Worm (Caenorhabditis elegans): ENCODE data around the gene B0001.5.

The B0001.5 gene

DNA sequence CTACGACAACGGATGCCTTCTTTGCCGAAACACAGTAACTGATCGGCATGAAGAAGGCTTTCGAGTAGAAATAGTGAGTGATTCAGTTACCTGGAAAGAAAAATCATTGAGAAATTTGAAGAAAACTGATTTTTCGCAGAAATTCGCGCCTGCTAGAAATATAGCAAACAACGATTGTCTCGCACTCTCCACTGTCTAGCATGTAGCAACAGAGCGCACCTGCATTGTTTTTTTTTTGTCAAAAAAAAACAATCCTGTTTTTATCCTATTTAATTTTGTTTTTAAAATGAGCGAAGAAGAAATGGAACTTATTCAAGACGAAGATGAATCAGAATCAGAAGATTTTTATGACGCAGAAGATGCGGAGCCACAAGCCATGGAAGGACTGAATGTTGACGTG lies 22.1 kb downstream of the B0001.5 start, which contains the start of the genes ddb-1 and M18.6:
ddb-1 (minus strand) TSS at position 90 of the 400 bp plus-strand sequence.
M18.6 (plus strand) TSS at position 235 of the 400 bp plus-strand sequence.
- TF ChIP-seq nfya-1 (tag; optimal IDR thresholded peaks at IDR 0.05) (peak; percentile 26), hlh-13 (GFP tag; optimal IDR thresholded peaks at IDR 0.05) (no peak)

DNA sequence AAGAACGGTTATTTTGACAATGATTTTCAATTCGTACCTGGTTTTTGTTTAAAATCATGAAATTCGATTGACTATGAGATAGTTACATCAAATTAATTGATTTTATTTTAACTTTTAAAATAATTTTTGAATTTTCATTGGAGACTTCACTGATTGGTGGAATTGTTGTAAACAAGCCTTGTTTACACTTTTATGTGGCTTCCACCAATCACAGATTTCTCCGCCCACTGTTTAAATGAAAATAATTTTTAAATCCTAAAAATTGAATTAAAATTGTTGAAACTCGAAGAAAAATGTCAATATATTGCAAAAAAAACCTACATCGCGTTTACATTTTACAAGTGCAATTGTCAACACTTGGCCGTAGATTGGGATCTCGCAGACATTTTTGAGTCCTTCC lies 22.6 kb downstream of the B0001.5 start:
- TF ChIP-seq eyg-1 (tag; optimal IDR thresholded peaks at IDR 0.05) (no peak), elt-4 (tag; optimal IDR thresholded peaks at IDR 0.05) (no peak), dve-1 (tag; optimal IDR thresholded peaks at IDR 0.05) (no peak), unc-3 (GFP tag; conservative IDR thresholded peaks at IDR 0.05) (no peak), unc-3 (tag; optimal IDR thresholded peaks at IDR 0.05) (no peak), hlh-30 (tag; optimal IDR thresholded peaks at IDR 0.05; ENCODE audit: insufficient read depth) (no peak), fkh-6 (tag; optimal IDR thresholded peaks at IDR 0.05) (no peak), nfya-1 (tag; optimal IDR thresholded peaks at IDR 0.05) (peak; percentile 88)

ce11 chrIV:12114498-12114897 lies 28.6 kb downstream of the B0001.5 start:
- TF ChIP-seq ztf-16 (tag; optimal IDR thresholded peaks at IDR 0.05) (no peak), unc-42 (tag; optimal IDR thresholded peaks at IDR 0.05) (peak; percentile 91)

DNA sequence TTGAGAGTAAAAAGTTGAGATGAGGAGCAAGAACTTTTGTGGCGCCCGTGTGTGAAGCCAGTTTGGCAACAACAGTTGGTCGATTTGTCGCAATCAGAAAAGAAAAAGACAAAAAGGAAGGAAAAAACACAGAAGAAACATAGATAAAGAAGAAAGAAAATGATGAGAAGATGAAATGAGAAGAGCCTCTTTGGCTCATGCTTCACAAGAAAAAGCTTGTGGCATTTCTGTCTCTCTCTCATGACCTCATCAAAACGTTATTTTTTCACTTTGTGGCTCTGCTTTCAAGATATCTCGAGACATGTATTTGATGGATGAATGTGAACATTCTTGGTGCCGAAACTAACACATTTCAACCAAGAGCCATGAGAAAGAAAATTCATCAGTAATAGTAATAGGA lies 30.1 kb downstream of the B0001.5 start:
- TF ChIP-seq ceh-18 (tag; optimal IDR thresholded peaks at IDR 0.05) (peak; percentile 62), unc-42 (tag; optimal IDR thresholded peaks at IDR 0.05) (no peak)

DNA sequence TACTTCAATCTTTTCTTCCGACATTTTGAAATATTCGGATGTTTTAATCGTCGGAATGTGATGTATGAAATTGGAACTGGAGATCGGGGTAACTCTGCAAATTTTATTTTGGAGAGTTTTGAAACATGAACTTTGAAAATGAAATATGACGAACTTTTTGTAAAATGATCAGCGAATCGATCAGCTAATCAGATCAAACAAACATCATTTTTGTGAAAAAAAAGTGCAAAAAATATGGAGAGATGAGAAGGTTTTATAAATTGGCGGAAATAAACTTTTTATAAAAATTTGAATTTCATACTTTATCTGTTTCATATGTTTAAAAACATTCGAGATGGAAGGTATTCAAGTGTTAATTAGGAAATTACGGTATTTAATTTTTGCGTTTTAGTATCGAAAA lies 31.7 kb downstream of the B0001.5 start, which contains the start of gene dlc-2:
dlc-2 (minus strand) TSS at position 101 of the 400 bp plus-strand sequence.
- TF ChIP-seq pat-9 (tag; optimal IDR thresholded peaks at IDR 0.05) (no peak), lim-6 (tag; optimal IDR thresholded peaks at IDR 0.05) (no peak), pha-4 (tag; optimal IDR thresholded peaks at IDR 0.05) (no peak), ceh-2 (tag; optimal IDR thresholded peaks at IDR 0.05) (no peak), ceh-24 (tag; optimal IDR thresholded peaks at IDR 0.05) (no peak), unc-55 (GFP tag; optimal IDR thresholded peaks at IDR 0.05) (no peak), fax-1 (tag; optimal IDR thresholded peaks at IDR 0.05) (no peak), eyg-1 (tag; optimal IDR thresholded peaks at IDR 0.05) (no peak)

DNA sequence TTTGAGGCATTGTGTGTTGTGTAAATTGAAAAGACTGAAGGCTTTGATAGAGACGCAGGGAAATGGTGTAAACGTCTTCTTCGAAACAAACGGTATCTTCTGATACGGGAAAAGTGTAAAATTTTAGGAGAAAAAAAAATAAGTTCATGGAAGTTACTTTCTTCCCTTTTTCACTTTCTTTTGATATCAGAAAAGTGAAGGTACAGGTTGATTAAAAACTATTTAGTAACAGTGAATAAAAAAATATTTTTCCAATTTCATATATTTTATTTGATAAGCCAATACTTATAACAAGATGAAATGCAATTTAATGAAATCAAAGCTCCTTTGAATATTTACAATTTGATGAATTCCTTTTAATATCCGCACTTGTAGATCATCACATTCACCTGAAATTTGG lies 32.8 kb downstream of the B0001.5 start, which contains the start of gene col-129:
col-129 (minus strand) TSS at position 101 of the 400 bp plus-strand sequence.
- TF ChIP-seq npax-4 (tag; optimal IDR thresholded peaks at IDR 0.05) (no peak), nfya-1 (tag; optimal IDR thresholded peaks at IDR 0.05) (no peak), ceh-19 (GFP tag; optimal IDR thresholded peaks at IDR 0.05) (no peak), dve-1 (tag; optimal IDR thresholded peaks at IDR 0.05) (no peak), ceh-48 (tag; optimal IDR thresholded peaks at IDR 0.05) (no peak), lim-6 (tag; optimal IDR thresholded peaks at IDR 0.05) (no peak), elt-2 (tag; optimal IDR thresholded peaks at IDR 0.05) (no peak)

ce11 chrIV:12109743-12110142 lies 33.4 kb downstream of the B0001.5 start:
- TF ChIP-seq pros-1 (tag; optimal IDR thresholded peaks at IDR 0.05) (no peak), ceh-19 (GFP tag; optimal IDR thresholded peaks at IDR 0.05) (no peak), tbx-7 (tag; optimal IDR thresholded peaks at IDR 0.05) (no peak), pqm-1 (tag; optimal IDR thresholded peaks at IDR 0.05) (no peak), odd-2 (tag; optimal IDR thresholded peaks at IDR 0.05) (no peak), sox-2 (GFP tag; IDR thresholded peaks at IDR 0.05) (no peak), rnt-1 (tag; optimal IDR thresholded peaks at IDR 0.05) (no peak), gmeb-2 (tag; optimal IDR thresholded peaks at IDR 0.05) (no peak), hlh-8 (tag; optimal IDR thresholded peaks at IDR 0.05) (no peak), ceh-14 (tag; optimal IDR thresholded peaks at IDR 0.05) (no peak), lin-11 (tag; optimal IDR thresholded peaks at IDR 0.05) (no peak), ama-1 (optimal IDR thresholded peaks at IDR 0.05) (no peak), nhr-232 (tag; optimal IDR thresholded peaks at IDR 0.05) (no peak), ceh-18 (tag; optimal IDR thresholded peaks at IDR 0.05) (no peak), ets-4 (tag; optimal IDR thresholded peaks at IDR 0.05) (no peak), unc-3 (GFP tag; conservative IDR thresholded peaks at IDR 0.05) (no peak), unc-3 (tag; optimal IDR thresholded peaks at IDR 0.05) (no peak)
